Worm (Caenorhabditis elegans) whole organism, midembryonic: Measurements from ENCODE around the gene C04E12.2.
"Not testable (repeated sequence)": the region's sequence is repeated elsewhere in the genome, so short reads cannot be mapped to it uniquely, and the experiment has no call there.

Experiments used
- T22C8.4 ChIP-seq: fragments of 200-800 bp; sonication (Bioruptor generic); IDR thresholded peaks from 2 replicates; pipeline ENCODE4 v1.3.6; 2022; ENCODE audit warnings: missing genetic modification characterization, missing compliant biosample characterization
- cog-1 ChIP-seq: sonication (generic microtip); optimal IDR thresholded peaks from 2 replicates; lab custom pipeline; 2016; ENCODE audit warnings: missing genetic modification characterization, missing compliant biosample characterization
- flt-1 ChIP-seq: fragments of 200-800 bp; sonication (Bioruptor generic); IDR thresholded peaks from 2 replicates; pipeline ENCODE4 v1.3.6; 2022; ENCODE audit warnings: missing genetic modification characterization, missing compliant biosample characterization
- klf-2 ChIP-seq: fragments of 200-800 bp; sonication (Bioruptor generic); conservative IDR thresholded peaks from 2 replicates; pipeline ENCODE4 v1.3.6; 2022; ENCODE audit warnings: missing genetic modification reagents, missing genetic modification characterization, missing compliant biosample characterization
- med-1 ChIP-seq: sonication (generic microtip); optimal IDR thresholded peaks from 2 replicates; lab custom pipeline; 2017; ENCODE audit warnings: missing genetic modification characterization, mild to moderate bottlenecking, missing compliant biosample characterization, antibody characterized with exemption, missing genetic modification reagents; ENCODE audit not compliant: insufficient read depth
- ref-1 ChIP-seq: fragments of 200-800 bp; sonication (Bioruptor generic); conservative IDR thresholded peaks from 2 replicates; pipeline ENCODE4 v1.3.6; 2022; ENCODE audit warnings: missing genetic modification reagents, missing genetic modification characterization, missing compliant biosample characterization
- tab-1 ChIP-seq: fragments of 200-800 bp; sonication (Bioruptor generic); IDR thresholded peaks from 2 replicates; pipeline ENCODE4 v1.3.6; 2022; ENCODE audit warnings: missing genetic modification characterization, missing compliant biosample characterization
- ztf-23 ChIP-seq: fragments of 200-800 bp; sonication (Bioruptor generic); IDR thresholded peaks from 2 replicates; pipeline ENCODE4 v1.3.6; 2022; ENCODE audit warnings: missing genetic modification reagents, missing genetic modification characterization, missing compliant biosample characterization
- ztf-29 ChIP-seq: fragments of 200-800 bp; sonication (Bioruptor generic); IDR thresholded peaks from 2 replicates; pipeline ENCODE4 v1.3.6; 2022; ENCODE audit warnings: missing genetic modification reagents, missing genetic modification characterization, missing compliant biosample characterization

The C04E12.2 gene

DNA sequence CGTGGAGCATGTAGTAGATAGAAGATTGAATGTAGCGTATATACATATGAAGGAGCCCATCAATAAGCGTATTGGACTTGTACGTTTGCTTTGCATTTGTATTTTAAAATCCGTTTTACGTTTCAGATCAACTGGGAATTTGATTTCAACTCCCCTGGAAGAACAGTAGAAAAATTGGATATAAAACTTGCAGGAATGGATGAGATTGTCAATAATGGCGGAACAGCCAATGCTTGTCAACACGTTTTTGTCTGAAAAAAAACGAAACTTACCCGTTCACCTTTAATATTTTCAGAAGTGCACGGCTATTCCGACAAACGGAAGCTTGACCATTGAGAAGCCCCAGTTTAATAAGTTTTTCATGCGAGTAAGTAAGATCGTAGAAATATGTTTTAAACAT, at the start of gene C04E12.2:
Gene C04E12.2, plus strand, starts transcription at position 301 of the 400 bp plus-strand sequence.
- not testable (repeated sequence) for TF ChIP-seq flt-1 (GFP tag; lab: Robert Waterston, UW); ztf-29; med-1 (GFP tag; lab: Kevin White, UChicago)

DNA sequence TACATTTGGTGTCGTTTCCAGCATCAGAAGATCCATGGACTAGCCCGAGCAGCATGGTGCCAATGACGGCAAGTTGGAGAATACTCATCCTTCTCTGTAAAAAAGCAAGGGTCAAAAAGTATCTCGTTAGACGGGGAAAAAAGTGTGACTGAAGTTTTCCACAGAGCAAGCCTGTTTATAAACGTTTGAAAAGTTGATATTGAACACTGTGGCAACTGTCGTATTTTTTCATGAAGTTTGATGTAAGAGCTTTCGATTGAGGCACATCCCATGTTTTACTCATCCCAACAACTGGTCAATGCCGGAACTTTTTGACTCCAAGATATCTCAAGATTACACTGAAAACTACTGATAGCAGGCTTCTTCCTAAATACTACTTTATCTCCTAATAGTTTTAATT, 48.9 kb upstream of the C04E12.2 start, which contains the start of gene F35F10.13:
Gene F35F10.13, minus strand, starts transcription at position 101 of the 400 bp plus-strand sequence.
- TF ChIP-seq flt-1 (GFP tag; lab: Robert Waterston, UW) (no peak), ztf-29 (no peak), tab-1 (GFP tag; lab: Robert Waterston, UW) (no peak), cog-1 (tag; lab: Kevin White, UChicago) (no peak), ztf-23 (GFP tag; lab: Robert Waterston, UW) (no peak), T22C8.4 (no peak), ref-1 (no peak), med-1 (GFP tag; lab: Kevin White, UChicago) (no peak), klf-2 (no peak)

ce11 chrV:3320005-3320404, 47.9 kb upstream of the C04E12.2 start, which contains the start of gene F35F10.14:
Gene F35F10.14 (minus strand): TSS chrV:3320105.
- TF ChIP-seq med-1 (GFP tag; lab: Kevin White, UChicago) (no peak), flt-1 (GFP tag; lab: Robert Waterston, UW) (no peak), T22C8.4 (no peak), klf-2 (no peak), ztf-23 (GFP tag; lab: Robert Waterston, UW) (no peak), cog-1 (tag; lab: Kevin White, UChicago) (no peak)

- TF ChIP-seq ztf-29, result no peak
- no peak for TF ChIP-seq ref-1
- no peak for TF ChIP-seq T22C8.4
- no peak for TF ChIP-seq flt-1 (GFP tag; lab: Robert Waterston, UW)
- no peak for TF ChIP-seq klf-2
- no peak for TF ChIP-seq tab-1 (GFP tag; lab: Robert Waterston, UW)
- no peak for TF ChIP-seq cog-1 (tag; lab: Kevin White, UChicago)
- no peak for TF ChIP-seq ztf-23 (GFP tag; lab: Robert Waterston, UW)
- TF ChIP-seq med-1 (GFP tag; lab: Kevin White, UChicago), result no peak
Measured at ce11 chrV:3320432-3320831, 47.4 kb upstream of the C04E12.2 start, which contains the start of gene C17B7.14. Gene C17B7.14 (minus strand): TSS chrV:3320532.

DNA sequence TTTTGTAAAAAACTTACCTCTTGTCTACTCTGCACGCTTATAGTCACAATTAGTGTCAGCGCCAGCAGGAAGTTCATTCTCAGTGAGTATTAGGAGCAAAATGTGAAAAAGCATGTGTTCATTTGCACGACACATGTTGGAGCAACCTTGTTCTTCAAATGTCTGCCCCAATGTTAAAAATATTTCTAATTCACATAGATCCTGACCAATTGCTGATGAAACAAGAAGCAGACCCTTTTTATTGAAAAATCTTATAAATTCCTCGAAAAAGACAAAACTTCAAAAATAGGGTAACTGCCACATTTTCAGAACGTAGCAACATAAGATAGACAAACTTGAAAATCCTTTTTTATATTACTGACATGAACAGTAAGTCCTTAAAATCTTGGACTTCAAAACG, 43.7 kb upstream of the C04E12.2 start, which contains the start of gene C17B7.8:
Gene C17B7.8, minus strand, starts transcription at position 101 of the 400 bp plus-strand sequence.
- TF ChIP-seq T22C8.4 (no peak), ztf-23 (GFP tag; lab: Robert Waterston, UW) (no peak), ref-1 (no peak), cog-1 (tag; lab: Kevin White, UChicago) (no peak), ztf-29 (no peak), flt-1 (GFP tag; lab: Robert Waterston, UW) (no peak), klf-2 (no peak), med-1 (GFP tag; lab: Kevin White, UChicago) (no peak), tab-1 (GFP tag; lab: Robert Waterston, UW) (no peak)

ce11 chrV:3332023-3332422, 35.9 kb upstream of the C04E12.2 start, which contains the start of gene C17B7.9:
Gene C17B7.9 (minus strand): TSS chrV:3332123.
- TF ChIP-seq ztf-23 (GFP tag; lab: Robert Waterston, UW), result no peak
- TF ChIP-seq tab-1 (GFP tag; lab: Robert Waterston, UW), result no peak
- TF ChIP-seq flt-1 (GFP tag; lab: Robert Waterston, UW), result no peak
- no peak for TF ChIP-seq ref-1
- TF ChIP-seq med-1 (GFP tag; lab: Kevin White, UChicago), result no peak
- TF ChIP-seq cog-1 (tag; lab: Kevin White, UChicago), result no peak
- no peak for TF ChIP-seq klf-2
- no peak for TF ChIP-seq T22C8.4
- TF ChIP-seq ztf-29, result no peak

ce11 chrV:3333334-3333733, 34.5 kb upstream of the C04E12.2 start, which contains the start of gene C17B7.5:
Gene C17B7.5 (plus strand): TSS chrV:3333634.
- TF ChIP-seq cog-1 (tag; lab: Kevin White, UChicago), result no peak

ce11 chrV:3339009-3339408, 28.9 kb upstream of the C04E12.2 start, which contains the start of gene C17B7.4:
Gene C17B7.4 (plus strand): TSS chrV:3339309.
- TF ChIP-seq ztf-23 (GFP tag; lab: Robert Waterston, UW) (no peak), tab-1 (GFP tag; lab: Robert Waterston, UW) (no peak), ref-1 (no peak), klf-2 (no peak), ztf-29 (no peak), cog-1 (tag; lab: Kevin White, UChicago) (no peak), med-1 (GFP tag; lab: Kevin White, UChicago) (no peak), flt-1 (GFP tag; lab: Robert Waterston, UW) (no peak), T22C8.4 (no peak)

ce11 chrV:3341906-3342305, 26.0 kb upstream of the C04E12.2 start, which contains the start of gene C17B7.10:
Gene C17B7.10 (minus strand): TSS chrV:3342006.
- TF ChIP-seq ref-1 (no peak), flt-1 (GFP tag; lab: Robert Waterston, UW) (no peak), klf-2 (no peak), cog-1 (tag; lab: Kevin White, UChicago) (no peak), ztf-29 (no peak), med-1 (GFP tag; lab: Kevin White, UChicago) (no peak), T22C8.4 (no peak), tab-1 (GFP tag; lab: Robert Waterston, UW) (no peak), ztf-23 (GFP tag; lab: Robert Waterston, UW) (no peak)

DNA sequence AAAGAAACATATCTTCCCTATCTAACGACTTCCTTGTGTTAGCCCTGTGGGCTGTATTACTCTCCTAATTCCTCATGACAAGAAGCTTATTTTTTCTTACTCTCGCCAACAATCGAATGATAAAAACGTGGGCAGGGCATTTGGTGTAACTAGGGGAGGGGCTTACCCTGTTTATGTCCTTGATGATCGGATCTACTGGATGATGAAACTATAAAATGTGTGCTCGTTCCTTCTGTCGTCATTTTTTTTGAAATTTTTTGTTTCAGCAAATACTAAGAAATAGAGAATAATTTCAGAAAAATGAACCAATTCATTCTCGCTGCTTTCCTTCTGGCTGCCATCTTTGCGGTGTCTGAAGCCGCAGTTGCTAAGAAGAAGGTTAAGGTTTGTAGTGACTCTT, 25.4 kb upstream of the C04E12.2 start, which contains the start of gene C17B7.3:
Gene C17B7.3, plus strand, starts transcription at position 301 of the 400 bp plus-strand sequence.
- no peak for TF ChIP-seq med-1 (GFP tag; lab: Kevin White, UChicago)
- TF ChIP-seq ztf-29, result no peak
- TF ChIP-seq T22C8.4, result no peak
- TF ChIP-seq tab-1 (GFP tag; lab: Robert Waterston, UW), result no peak
